Fruit fly (Drosophila melanogaster) whole organism, embryonic: ENCODE measurements around the gene BCAS2.

Source experiments
- Abd-B ChIP-seq: fragments of 200-800 bp; sonication (Bioruptor generic); optimal IDR thresholded peaks from 2 replicates; lab custom pipeline; 2018; ENCODE audit warnings: missing biosample characterization, mild to moderate bottlenecking, missing genetic modification characterization, moderate library complexity
- CG10147 ChIP-seq: fragments of 200-800 bp; sonication (Bioruptor generic); optimal IDR thresholded peaks from 2 replicates; lab custom pipeline; 2019; ENCODE audit warnings: missing biosample characterization, mild to moderate bottlenecking, missing genetic modification characterization, moderate library complexity
- CG1024 ChIP-seq: fragments of 200-800 bp; sonication (Bioruptor generic); IDR thresholded peaks from 2 replicates; pipeline ENCODE4 v1.3.6; 2022; ENCODE audit warnings: missing biosample characterization, missing genetic modification characterization
- CG10366 ChIP-seq: fragments of 200-800 bp; sonication (Bioruptor generic); IDR thresholded peaks from 2 replicates; pipeline ENCODE4 v1.3.6; 2022; ENCODE audit warnings: missing biosample characterization, missing genetic modification characterization
- CG12155 ChIP-seq: fragments of 200-800 bp; sonication (Bioruptor generic); optimal IDR thresholded peaks from 3 replicates; lab custom pipeline; 2016; ENCODE audit warnings: missing biosample characterization, missing genetic modification characterization
- CG13123 ChIP-seq: fragments of 200-800 bp; sonication (Bioruptor generic); optimal IDR thresholded peaks from 2 replicates; lab custom pipeline; 2016; ENCODE audit warnings: missing biosample characterization, missing genetic modification characterization
- CG1603 ChIP-seq: fragments of 200-800 bp; sonication (Bioruptor generic); optimal IDR thresholded peaks from 2 replicates; lab custom pipeline; 2019; ENCODE audit warnings: missing biosample characterization, mild to moderate bottlenecking, missing genetic modification characterization, moderate library complexity
- CG16863 ChIP-seq: fragments of 200-800 bp; sonication (Bioruptor generic); optimal IDR thresholded peaks from 3 replicates; lab custom pipeline; 2016; ENCODE audit warnings: missing biosample characterization, missing genetic modification characterization
- CG17328 ChIP-seq: fragments of 200-800 bp; sonication (Bioruptor generic); IDR thresholded peaks from 2 replicates; pipeline ENCODE4 v1.3.6; 2022; ENCODE audit warnings: missing biosample characterization, missing genetic modification characterization
- CG17385 ChIP-seq: fragments of 200-800 bp; sonication (Bioruptor generic); optimal IDR thresholded peaks from 3 replicates; lab custom pipeline; 2018; ENCODE audit warnings: missing biosample characterization, mild to moderate bottlenecking, missing genetic modification characterization
- CG17568 ChIP-seq: fragments of 200-800 bp; sonication (Bioruptor generic); optimal IDR thresholded peaks from 2 replicates; lab custom pipeline; 2018; ENCODE audit warnings: missing biosample characterization, mild to moderate bottlenecking, missing genetic modification characterization, moderate library complexity
- CG18011 ChIP-seq: fragments of 200-800 bp; sonication (Bioruptor generic); optimal IDR thresholded peaks from 2 replicates; lab custom pipeline; 2017; ENCODE audit warnings: missing biosample characterization, missing genetic modification characterization, mild to moderate bottlenecking, moderate library complexity, missing genotype
- CG1832 ChIP-seq: fragments of 200-800 bp; sonication (Bioruptor generic); optimal IDR thresholded peaks from 2 replicates; lab custom pipeline; 2017; ENCODE audit warnings: missing biosample characterization, mild to moderate bottlenecking, missing genetic modification characterization, inconsistent platforms
- CG18619 ChIP-seq: fragments of 200-800 bp; sonication (Bioruptor generic); optimal IDR thresholded peaks from 3 replicates; lab custom pipeline; 2017; ENCODE audit warnings: missing biosample characterization, mild to moderate bottlenecking, missing genetic modification characterization
- CG2116 ChIP-seq: fragments of 200-800 bp; sonication (Bioruptor generic); optimal IDR thresholded peaks from 3 replicates; lab custom pipeline; 2018; ENCODE audit warnings: missing biosample characterization, mild to moderate bottlenecking, missing genetic modification characterization
- CG2120 ChIP-seq: fragments of 200-800 bp; sonication (Bioruptor generic); optimal IDR thresholded peaks from 3 replicates; lab custom pipeline; 2016; ENCODE audit warnings: missing biosample characterization, missing genetic modification characterization
- CG30403 ChIP-seq: fragments of 200-800 bp; sonication (Bioruptor generic); optimal IDR thresholded peaks from 3 replicates; lab custom pipeline; 2016; ENCODE audit warnings: missing biosample characterization, missing genetic modification characterization
- CG31224 ChIP-seq: fragments of 200-800 bp; sonication (Bioruptor generic); IDR thresholded peaks from 2 replicates; pipeline ENCODE4 v1.3.6; 2022; ENCODE audit warnings: missing biosample characterization, missing genetic modification characterization
- CG31365 ChIP-seq: fragments of 200-800 bp; sonication (Bioruptor generic); optimal IDR thresholded peaks from 2 replicates; lab custom pipeline; 2018; ENCODE audit warnings: missing biosample characterization, mild to moderate bottlenecking, missing genetic modification characterization
- CG32532 ChIP-seq: fragments of 200-800 bp; sonication (Bioruptor generic); IDR thresholded peaks from 2 replicates; pipeline ENCODE4 v1.3.6; 2022; ENCODE audit warnings: missing biosample characterization, missing genetic modification characterization
- CG32772 ChIP-seq: fragments of 200-800 bp; sonication (Bioruptor generic); IDR thresholded peaks from 2 replicates; pipeline ENCODE4 v1.3.6; 2022; ENCODE audit warnings: missing biosample characterization, missing genetic modification characterization
- CG6689 ChIP-seq: fragments of 200-800 bp; sonication (Bioruptor generic); IDR thresholded peaks from 2 replicates; pipeline ENCODE4 v1.3.6; 2022; ENCODE audit warnings: missing biosample characterization, missing genetic modification characterization
- CG6765 ChIP-seq: fragments of 200-800 bp; sonication (Bioruptor generic); optimal IDR thresholded peaks from 3 replicates; lab custom pipeline; 2017; ENCODE audit warnings: missing biosample characterization, mild to moderate bottlenecking, missing genetic modification characterization
- CG8089 ChIP-seq: fragments of 200-800 bp; sonication (Bioruptor generic); optimal IDR thresholded peaks from 3 replicates; lab custom pipeline; 2016; ENCODE audit warnings: missing biosample characterization, missing genetic modification characterization
- CHES-1-like ChIP-seq: fragments of 200-800 bp; sonication (Bioruptor generic); optimal IDR thresholded peaks from 2 replicates; lab custom pipeline; 2016; ENCODE audit warnings: missing biosample characterization, missing genetic modification characterization
- D19A ChIP-seq: fragments of 200-800 bp; optimal IDR thresholded peaks from 3 replicates; lab custom pipeline; 2019; ENCODE audit warnings: missing biosample characterization, mild to moderate bottlenecking, missing genetic modification characterization, moderate library complexity
- D19B ChIP-seq: fragments of 200-800 bp; sonication (Bioruptor generic); optimal IDR thresholded peaks from 2 replicates; lab custom pipeline; 2017; ENCODE audit warnings: missing biosample characterization, mild to moderate bottlenecking, missing genetic modification characterization
- Dref ChIP-seq: fragments of 200-800 bp; sonication (Bioruptor generic); IDR thresholded peaks from 2 replicates; pipeline ENCODE4 v1.3.6; 2022; ENCODE audit warnings: missing biosample characterization, missing genetic modification characterization
- Jarid2 ChIP-seq: fragments of 200-800 bp; sonication (Bioruptor generic); optimal IDR thresholded peaks from 3 replicates; lab custom pipeline; 2017; ENCODE audit warnings: mild to moderate bottlenecking, missing biosample characterization, missing genetic modification reagents, missing genetic modification characterization
- NfI ChIP-seq: fragments of 200-800 bp; sonication (Bioruptor generic); optimal IDR thresholded peaks from 3 replicates; lab custom pipeline; 2018; ENCODE audit warnings: missing biosample characterization, mild to moderate bottlenecking, missing genetic modification characterization, moderate library complexity
- Oaz ChIP-seq: fragments of 200-800 bp; sonication (Bioruptor generic); IDR thresholded peaks from 2 replicates; pipeline ENCODE4 v1.3.6; 2022; ENCODE audit warnings: missing biosample characterization, missing genetic modification characterization
- Pdp1 ChIP-seq, 2 experiments: fragments of 200-800 bp; sonication (Bioruptor generic); optimal IDR thresholded peaks; 3 replicates each; lab custom pipeline; 2016; ENCODE audit warnings: missing biosample characterization in 2 of 2, missing genetic modification characterization in 2 of 2, mild to moderate bottlenecking in 1 of 2, moderate library complexity in 1 of 2
- Ptx1 ChIP-seq: fragments of 200-800 bp; sonication (Bioruptor generic); IDR thresholded peaks from 2 replicates; pipeline ENCODE4 v1.3.6; 2022; ENCODE audit warnings: missing biosample characterization, missing genetic modification characterization
- Scr ChIP-seq: fragments of 200-800 bp; sonication (Bioruptor generic); IDR thresholded peaks from 2 replicates; pipeline ENCODE4 v1.3.6; 2022; ENCODE audit warnings: missing biosample characterization, missing genetic modification characterization; ENCODE audit not compliant: partially characterized antibody
- Xrp1 ChIP-seq: fragments of 200-800 bp; sonication (Bioruptor generic); IDR thresholded peaks from 2 replicates; pipeline ENCODE4 v1.3.6; 2022; ENCODE audit warnings: missing biosample characterization, missing genetic modification characterization
- az2 ChIP-seq: fragments of 200-800 bp; sonication (Bioruptor generic); optimal IDR thresholded peaks from 3 replicates; lab custom pipeline; 2016; ENCODE audit warnings: missing biosample characterization, missing genetic modification characterization
- ci ChIP-seq: fragments of 200-800 bp; sonication (Bioruptor generic); IDR thresholded peaks from 3 replicates; pipeline ENCODE4 v1.3.6; 2022; ENCODE audit warnings: missing biosample characterization, missing genetic modification characterization
- croc ChIP-seq: fragments of 200-800 bp; sonication (Bioruptor generic); conservative IDR thresholded peaks from 3 replicates; pipeline ENCODE4 v1.3.6; 2022; ENCODE audit warnings: missing biosample characterization, missing genetic modification characterization
- gt ChIP-seq: fragments of 200-800 bp; sonication (Bioruptor generic); IDR thresholded peaks from 2 replicates; pipeline ENCODE4 v1.3.6; 2022; ENCODE audit warnings: missing biosample characterization, missing genetic modification characterization
- lab ChIP-seq: fragments of 200-800 bp; sonication (Bioruptor generic); optimal IDR thresholded peaks from 3 replicates; lab custom pipeline; 2017; ENCODE audit warnings: missing biosample characterization, missing genetic modification characterization, mild to moderate bottlenecking, moderate library complexity, missing genetic modification reagents
- lola ChIP-seq, 3 experiments: fragments of >200 bp in 2 of 3; fragments of 200-800 bp in 1 of 3; sonication (Bioruptor generic) in 1 of 3; optimal IDR thresholded peaks; 2 replicates each; lab custom pipeline; 2017 to 2019; ENCODE audit warnings: missing biosample characterization in 3 of 3, missing genetic modification characterization in 3 of 3, mild to moderate bottlenecking in 1 of 3, moderate library complexity in 1 of 3
- nerfin-2 ChIP-seq: fragments of 200-800 bp; sonication (Bioruptor generic); IDR thresholded peaks from 2 replicates; pipeline ENCODE4 v1.3.6; 2022; ENCODE audit warnings: missing biosample characterization, missing genetic modification characterization; ENCODE audit not compliant: partially characterized antibody
- peb ChIP-seq: fragments of 200-800 bp; sonication (Bioruptor generic); IDR thresholded peaks from 2 replicates; pipeline ENCODE4 v1.3.6; 2022; ENCODE audit warnings: missing biosample characterization, missing genetic modification characterization
- row ChIP-seq: fragments of 200-800 bp; sonication (Bioruptor generic); IDR thresholded peaks from 3 replicates; pipeline ENCODE4 v1.3.6; 2022; ENCODE audit warnings: missing biosample characterization, missing genetic modification characterization
- sens-2 ChIP-seq: fragments of 200-800 bp; sonication (Bioruptor generic); IDR thresholded peaks from 2 replicates; pipeline ENCODE4 v1.3.6; 2022; ENCODE audit warnings: missing biosample characterization, missing genetic modification characterization
- so ChIP-seq: fragments of 200-800 bp; sonication (Bioruptor generic); IDR thresholded peaks from 3 replicates; pipeline ENCODE4 v1.3.6; 2022; ENCODE audit warnings: missing biosample characterization, missing genetic modification characterization
- sob ChIP-seq: fragments of 200-800 bp; sonication (Bioruptor generic); IDR thresholded peaks from 2 replicates; pipeline ENCODE4 v1.3.6; 2022; ENCODE audit warnings: missing biosample characterization, missing genetic modification characterization
- tup ChIP-seq: fragments of 200-800 bp; sonication (Bioruptor generic); optimal IDR thresholded peaks from 2 replicates; lab custom pipeline; 2016; ENCODE audit warnings: missing biosample characterization, mild to moderate bottlenecking, missing genetic modification characterization, moderate library complexity
- twi ChIP-seq: fragments of 200-800 bp; optimal IDR thresholded peaks from 2 replicates; lab custom pipeline; 2019; ENCODE audit warnings: missing biosample characterization, mild to moderate bottlenecking, missing genetic modification characterization, moderate library complexity
- usp ChIP-seq: fragments of >200 bp; optimal IDR thresholded peaks from 2 replicates; lab custom pipeline; 2017; ENCODE audit warnings: missing biosample characterization, missing genetic modification characterization

The BCAS2 gene

DNA sequence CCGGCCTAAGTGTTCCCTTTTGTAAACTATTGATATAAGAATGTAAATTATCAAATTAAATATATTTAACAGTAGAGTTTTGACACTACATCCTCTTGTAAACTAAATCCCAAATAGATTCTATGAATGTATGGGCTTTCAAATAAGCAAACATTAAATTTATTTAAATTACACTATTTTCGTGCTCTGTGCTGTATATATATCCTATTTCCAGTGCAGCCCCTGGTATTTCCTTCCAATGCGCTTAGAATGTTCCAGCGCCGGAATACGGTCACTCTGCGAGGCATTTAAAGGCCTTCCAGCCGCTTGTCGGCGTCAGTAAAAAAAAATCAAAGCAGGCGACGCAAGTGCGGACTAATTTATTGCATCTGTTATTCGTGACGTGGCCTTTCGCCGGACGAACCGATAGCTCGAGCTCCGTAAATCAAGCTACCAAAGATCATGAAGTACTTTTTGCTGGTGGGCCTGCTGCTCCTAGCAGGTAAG is 26.3 kb upstream of the BCAS2 start, which contains the start of gene Gp93 (continued):
- no peak for TF ChIP-seq CG17568
- TF ChIP-seq tup (GFP tag; lab: Kevin White, UChicago) = no peak
- peak; percentile 79 for TF ChIP-seq row
- peak; percentile 67; the same call in 1 of the 2 replicates for TF ChIP-seq CG17328 (GFP tag; lab: Robert Waterston, UW)
- peak; percentile 61 for TF ChIP-seq Abd-B (GFP tag; lab: Kevin White, UChicago)
- TF ChIP-seq Xrp1 (GFP tag; lab: Robert Waterston, UW) = peak; percentile 76
- no peak for TF ChIP-seq CG31365 (tag; lab: Kevin White, UChicago)
- no peak for TF ChIP-seq lab (GFP tag; lab: Kevin White, UChicago)
- TF ChIP-seq usp (GFP tag; lab: Kevin White, UChicago) = no peak
- TF ChIP-seq CG32532 = peak; percentile 80
- no peak for TF ChIP-seq gt (GFP tag; lab: Robert Waterston, UW)
- peak; percentile 57 for TF ChIP-seq CG2120 (GFP tag; lab: Kevin White, UChicago)
- TF ChIP-seq croc (GFP tag; lab: Robert Waterston, UW) = peak; percentile 49; the same call in 1 of the 3 replicates
- peak; percentile 72 for TF ChIP-seq Jarid2 (GFP tag; lab: Kevin White, UChicago)
- TF ChIP-seq CG1024 (GFP tag; lab: Robert Waterston, UW) = 0 out of 2 replicates have a peak, but pooled peaks have one; percentile 37
- TF ChIP-seq nerfin-2 = no peak
- TF ChIP-seq so (GFP tag; lab: Robert Waterston, UW) = peak; percentile 44; the same call in 1 of the 3 replicates
- TF ChIP-seq CG13123 (GFP tag; lab: Kevin White, UChicago) = peak; percentile 11
- TF ChIP-seq CG31224 (GFP tag; lab: Robert Waterston, UW) = peak; percentile 47; the same call in 1 of the 2 replicates
- no peak for TF ChIP-seq CG1832 (GFP tag; lab: Kevin White, UChicago)
- TF ChIP-seq CG18619 = peak; percentile 54
- TF ChIP-seq CG10366 (GFP tag; lab: Robert Waterston, UW) = peak; percentile 71
- TF ChIP-seq CG18011 = peak; percentile 12
- TF ChIP-seq CG6765 (GFP tag; lab: Kevin White, UChicago) = peak; percentile 34
- peak; percentile 16 for TF ChIP-seq CG12155 (GFP tag; lab: Kevin White, UChicago)
- TF ChIP-seq peb (GFP tag; lab: Robert Waterston, UW) = no peak
- no peak for TF ChIP-seq CG10147
- peak in 1 of 3 experiments; percentile 62 for TF ChIP-seq lola (GFP tag; optimal IDR thresholded peaks at IDR 0.05; lab: Kevin White, UChicago)
- TF ChIP-seq Scr = peak; percentile 30; the same call in 1 of the 2 replicates
- TF ChIP-seq ci (GFP tag; lab: Robert Waterston, UW) = peak; percentile 76; the same call in 2 of the 3 replicates
- peak; percentile 55 for TF ChIP-seq CHES-1-like (GFP tag; lab: Kevin White, UChicago)
- TF ChIP-seq CG30403 (GFP tag; lab: Kevin White, UChicago) = peak; percentile 70
- peak; percentile 59 for TF ChIP-seq NfI (GFP tag; lab: Kevin White, UChicago)
- TF ChIP-seq CG1603 = peak; percentile 35
- peak; percentile 54 for TF ChIP-seq CG2116 (GFP tag; lab: Kevin White, UChicago)
- TF ChIP-seq Oaz (GFP tag; lab: Robert Waterston, UW) = peak; percentile 21; the same call in 1 of the 2 replicates
- peak; percentile 74 for TF ChIP-seq CG32772 (GFP tag; lab: Robert Waterston, UW)
- TF ChIP-seq D19B (GFP tag; lab: Kevin White, UChicago) = no peak
- TF ChIP-seq sob (GFP tag; lab: Robert Waterston, UW) = peak; percentile 69
- TF ChIP-seq twi (tag; lab: Kevin White, UChicago) = peak; percentile 31
- TF ChIP-seq CG16863 (GFP tag; lab: Kevin White, UChicago) = peak; percentile 22
- no peak; the same call in 1 of the 2 replicates for TF ChIP-seq sens-2 (GFP tag; lab: Robert Waterston, UW)
- TF ChIP-seq az2 (GFP tag; lab: Kevin White, UChicago) = peak; percentile 66
- TF ChIP-seq CG17385 (GFP tag; lab: Kevin White, UChicago) = peak; percentile 44
- peak; percentile 73; the same call in 1 of the 2 replicates for TF ChIP-seq Ptx1 (GFP tag; lab: Robert Waterston, UW)
- TF ChIP-seq CG6689 (GFP tag; lab: Robert Waterston, UW) = peak; percentile 70
- peak; percentile 19; the same call in 1 of the 2 replicates for TF ChIP-seq Dref (GFP tag; lab: Robert Waterston, UW)
- TF ChIP-seq CG8089 (GFP tag; lab: Kevin White, UChicago) = no peak
- TF ChIP-seq Pdp1 (GFP tag; optimal IDR thresholded peaks at IDR 0.05; lab: Kevin White, UChicago) = peak in 1 of 2 experiments; percentile 34
- no peak for TF ChIP-seq D19A (tag; lab: Kevin White, UChicago)
